Worm (Caenorhabditis elegans): ENCODE results near the gene unc-47.

DNA sequence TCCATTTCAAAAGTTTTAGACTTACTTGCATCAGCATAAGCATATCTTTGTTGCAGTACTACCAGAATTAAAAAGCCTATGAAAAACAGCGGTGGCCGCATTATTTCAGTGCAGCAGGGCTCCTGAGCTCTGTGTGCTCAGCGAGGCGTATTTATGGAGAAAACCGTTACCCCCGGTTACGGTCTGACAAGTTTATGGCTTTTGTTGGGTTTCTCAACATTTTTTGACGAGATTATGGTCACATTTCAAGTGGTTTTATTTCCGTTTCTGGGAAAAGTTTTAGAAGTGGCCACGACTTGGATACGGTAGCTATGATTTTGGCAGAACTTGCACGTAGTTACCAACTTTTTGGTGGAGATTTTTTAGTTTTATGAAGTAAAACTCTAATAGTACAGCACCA lies 47.9 kb upstream of the unc-47 start, which contains the start of gene paml-1:
- TF ChIP-seq mls-2 (tag; optimal IDR thresholded peaks at IDR 0.05): no peak
- TF ChIP-seq blmp-1 (tag; optimal IDR thresholded peaks at IDR 0.05): no peak
- no peak for TF ChIP-seq snpc-4 (tag; optimal IDR thresholded peaks at IDR 0.05)
- no peak for TF ChIP-seq elt-3 (tag; optimal IDR thresholded peaks at IDR 0.05)
- TF ChIP-seq pha-4 (tag; optimal IDR thresholded peaks at IDR 0.05): no peak
- TF ChIP-seq mab-5 (tag; optimal IDR thresholded peaks at IDR 0.05): no peak
- no peak for TF ChIP-seq unc-62 (GFP tag; optimal IDR thresholded peaks at IDR 0.05)
- no peak for TF ChIP-seq bed-3 (GFP tag; optimal IDR thresholded peaks at IDR 0.05)
- no peak for TF ChIP-seq mep-1 (tag; optimal IDR thresholded peaks at IDR 0.05)
- TF ChIP-seq nhr-12 (tag; optimal IDR thresholded peaks at IDR 0.05): no peak
- no peak for TF ChIP-seq unc-39 (tag; optimal IDR thresholded peaks at IDR 0.05)
- TF ChIP-seq sptf-1 (tag; optimal IDR thresholded peaks at IDR 0.05): no peak
